Fruit fly (Drosophila melanogaster): Measurements from ENCODE around the gene Nuf2.

- TF ChIP-seq Sin3A (optimal IDR thresholded peaks at IDR 0.05) (no peak), psq (optimal IDR thresholded peaks at IDR 0.05) (no peak), h (optimal IDR thresholded peaks at IDR 0.05) (no peak), Myc (optimal IDR thresholded peaks at IDR 0.05) (no peak), ttk (optimal IDR thresholded peaks at IDR 0.05) (no peak), insv (optimal IDR thresholded peaks at IDR 0.05) (no peak)
Observed at dm6 chr2L:7071219-7071618, 5.6 kb upstream of the Nuf2 start.
